Fruit fly (Drosophila melanogaster): Measurements from ENCODE around the gene GV1.

The GV1 gene

dm6 chr3L:1794164-1794942 is 16.0 kb upstream of the GV1 start (continued):
- TF ChIP-seq CG15269 (tag; optimal IDR thresholded peaks at IDR 0.05), result no peak
- 0 out of 2 replicates have a peak, but pooled peaks have one; percentile 28 for TF ChIP-seq Scr (GFP tag; IDR thresholded peaks at IDR 0.05; ENCODE audit: partially characterized antibody)
- no peak for TF ChIP-seq twi (tag; optimal IDR thresholded peaks at IDR 0.05)
- TF ChIP-seq CG10959 (GFP tag; IDR thresholded peaks at IDR 0.05), result no peak
- no peak for TF ChIP-seq btn (GFP tag; optimal IDR thresholded peaks at IDR 0.05)
- peak; percentile 84 for TF ChIP-seq nerfin-1 (tag; optimal IDR thresholded peaks at IDR 0.05)
- peak; percentile 97 for TF ChIP-seq mirr (GFP tag; optimal IDR thresholded peaks at IDR 0.05)
- peak; percentile 90 for TF ChIP-seq CG10543 (GFP tag; optimal IDR thresholded peaks at IDR 0.05)
- TF ChIP-seq CG9932 (GFP tag; IDR thresholded peaks at IDR 0.05), result peak; percentile 50; the same call in 1 of the 2 replicates
- peak; percentile 53 for TF ChIP-seq CG3163 (GFP tag; optimal IDR thresholded peaks at IDR 0.05)
- peak; percentile 80 for TF ChIP-seq ci (GFP tag; IDR thresholded peaks at IDR 0.05)
- peak; percentile 88 for TF ChIP-seq Med (GFP tag)
- no peak for TF ChIP-seq gcm (GFP tag; optimal IDR thresholded peaks at IDR 0.05)
- no peak for TF ChIP-seq zfh2 (GFP tag; optimal IDR thresholded peaks at IDR 0.05)
- TF ChIP-seq seq (GFP tag; IDR thresholded peaks at IDR 0.05), result peak; percentile 21; the same call in 1 of the 2 replicates
- 0 out of 2 replicates have a peak, but pooled peaks have one; percentile 20 for TF ChIP-seq sim (GFP tag; IDR thresholded peaks at IDR 0.05)
- peak; percentile 32 for TF ChIP-seq CHES-1-like (GFP tag; optimal IDR thresholded peaks at IDR 0.05)
- peak; percentile 88 for TF ChIP-seq cg (GFP tag; optimal IDR thresholded peaks at IDR 0.05)
- TF ChIP-seq E2f2 (GFP tag; IDR thresholded peaks at IDR 0.05), result peak; percentile 26
- peak; percentile 31 for TF ChIP-seq CG6854 (GFP tag; optimal IDR thresholded peaks at IDR 0.05)
- TF ChIP-seq nau (GFP tag; optimal IDR thresholded peaks at IDR 0.05), result no peak
- TF ChIP-seq pb (GFP tag; optimal IDR thresholded peaks at IDR 0.05), result no peak
- TF ChIP-seq Adf1 (GFP tag; IDR thresholded peaks at IDR 0.05), result peak; percentile 64
- peak; percentile 16 for TF ChIP-seq YL-1 (GFP tag; optimal IDR thresholded peaks at IDR 0.05)
- no peak for TF ChIP-seq slou (GFP tag; optimal IDR thresholded peaks at IDR 0.05)
- TF ChIP-seq corto (GFP tag; optimal IDR thresholded peaks at IDR 0.05), result no peak
- peak; percentile 49 for TF ChIP-seq Hey (tag; optimal IDR thresholded peaks at IDR 0.05)
- TF ChIP-seq D (optimal IDR thresholded peaks at IDR 0.05), result peak; percentile 17
- TF ChIP-seq D (GFP tag; optimal IDR thresholded peaks at IDR 0.05), result no peak
- peak; percentile 70 for TF ChIP-seq vvl (GFP tag; IDR thresholded peaks at IDR 0.05)
- no peak for TF ChIP-seq esg (GFP tag; conservative IDR thresholded peaks at IDR 0.05)
- TF ChIP-seq bowl (GFP tag; IDR thresholded peaks at IDR 0.05), result peak; percentile 48; the same call in 1 of the 2 replicates
- peak; percentile 34; the same call in 1 of the 2 replicates for TF ChIP-seq CG11247 (GFP tag; IDR thresholded peaks at IDR 0.05)
- peak; percentile 42 for TF ChIP-seq CG2678 (tag; optimal IDR thresholded peaks at IDR 0.05)
- TF ChIP-seq hkb (optimal IDR thresholded peaks at IDR 0.05), result no peak
- peak; percentile 34; the same call in 1 of the 2 replicates for TF ChIP-seq hkb (GFP tag; IDR thresholded peaks at IDR 0.05)
- TF ChIP-seq Atf-2 (GFP tag; optimal IDR thresholded peaks at IDR 0.05), result no peak
- peak in 1 of 2 experiments; percentile 33 for TF ChIP-seq bsh (GFP tag; optimal IDR thresholded peaks at IDR 0.05)
- TF ChIP-seq grau (tag; optimal IDR thresholded peaks at IDR 0.05), result peak; percentile 3
- TF ChIP-seq CG14860 (GFP tag; IDR thresholded peaks at IDR 0.05; ENCODE audit: partially characterized antibody), result no peak
- no peak for TF ChIP-seq CG14050 (GFP tag; IDR thresholded peaks at IDR 0.05)
- TF ChIP-seq exex (tag; optimal IDR thresholded peaks at IDR 0.05), result peak; percentile 92
- TF ChIP-seq ash1 (GFP tag; optimal IDR thresholded peaks at IDR 0.05), result peak; percentile 73
- TF ChIP-seq HLH3B (GFP tag; IDR thresholded peaks at IDR 0.05), result peak; percentile 43; the same call in 1 of the 2 replicates
- TF ChIP-seq CG14710 (tag; optimal IDR thresholded peaks at IDR 0.05), result no peak
- no peak for TF ChIP-seq CG16779 (GFP tag; IDR thresholded peaks at IDR 0.05)
- TF ChIP-seq tll (GFP tag; optimal IDR thresholded peaks at IDR 0.05), result peak in 1 of 2 experiments; percentile 16
- TF ChIP-seq Rfx (GFP tag; IDR thresholded peaks at IDR 0.05), result peak; percentile 56; the same call in 1 of the 2 replicates
- peak; percentile 10 for TF ChIP-seq cwo (GFP tag; optimal IDR thresholded peaks at IDR 0.05)
